Worm (Caenorhabditis elegans): ENCODE results near the gene B0304.2.

ce11 chrII:4548408-4548807, 25.0 kb downstream of the B0304.2 start:
- no peak for TF ChIP-seq nhr-232 (tag; optimal IDR thresholded peaks at IDR 0.05)
- TF ChIP-seq elt-2 (tag; optimal IDR thresholded peaks at IDR 0.05), result no peak
- TF ChIP-seq C08G9.2 (tag; optimal IDR thresholded peaks at IDR 0.05), result no peak
- TF ChIP-seq hlh-30 (tag; optimal IDR thresholded peaks at IDR 0.05; ENCODE audit: insufficient read depth), result no peak
- no peak for TF ChIP-seq ama-1 (optimal IDR thresholded peaks at IDR 0.05)
- no peak for TF ChIP-seq zip-5 (tag; optimal IDR thresholded peaks at IDR 0.05)
- TF ChIP-seq pqm-1 (tag; optimal IDR thresholded peaks at IDR 0.05), result no peak
- no peak for TF ChIP-seq ceh-24 (tag; optimal IDR thresholded peaks at IDR 0.05)
